Comparison of ENCODE assay signal across 3 worm cellular contexts in genomic region chrV:11506347-11506746, ce11.
TF ChIP-seq lines count a peak whose summit lies in the region.

No protein-coding gene starts in this region.

TF ChIP-seq in whole organism, L1 larva, 84 proteins besides CTCF, POLR2A, EP300 and RAD21 (continued from another document and continues in another):
- TF ChIP-seq xbp-1 (tag; optimal IDR thresholded peaks at IDR 0.05; lab: Kevin White, UChicago) (no peak), mef-2 (tag; optimal IDR thresholded peaks at IDR 0.05; lab: Kevin White, UChicago) (no peak), ceh-88 (GFP tag; IDR thresholded peaks at IDR 0.05; lab: Robert Waterston, UW) (no peak), hlh-4 (tag; optimal IDR thresholded peaks at IDR 0.05; lab: Kevin White, UChicago) (no peak), nhr-237 (tag; optimal IDR thresholded peaks at IDR 0.05; lab: Kevin White, UChicago) (no peak), skn-1 (tag; optimal IDR thresholded peaks at IDR 0.05; lab: Kevin White, UChicago) (no peak), F16B12.6 (tag; optimal IDR thresholded peaks at IDR 0.05; lab: Kevin White, UChicago) (no peak), zip-4 (GFP tag; optimal IDR thresholded peaks at IDR 0.05; lab: Kevin White, UChicago) (no peak), ets-5 (GFP tag; IDR thresholded peaks at IDR 0.05; lab: Robert Waterston, UW) (no peak), mdl-1 (tag; optimal IDR thresholded peaks at IDR 0.05; lab: Kevin White, UChicago) (no peak), swsn-7 (tag; optimal IDR thresholded peaks at IDR 0.05; lab: Kevin White, UChicago) (no peak), mab-9 (GFP tag; IDR thresholded peaks at IDR 0.05; lab: Robert Waterston, UW) (no peak), nhr-84 (tag; optimal IDR thresholded peaks at IDR 0.05; lab: Kevin White, UChicago) (no peak), efl-1 (optimal IDR thresholded peaks at IDR 0.05; lab: Kevin White, UChicago) (peak in 1 of 2 experiments; percentile 18), efl-1 (GFP tag; optimal IDR thresholded peaks at IDR 0.05 in 1 of 2; lab: Kevin White, UChicago) (no peak), isw-1 (GFP tag; IDR thresholded peaks at IDR 0.05; lab: Robert Waterston, UW) (no peak), lsy-2 (tag; optimal IDR thresholded peaks at IDR 0.05; lab: Kevin White, UChicago) (peak; percentile 30 to 56), dsc-1 (tag; optimal IDR thresholded peaks at IDR 0.05; lab: Kevin White, UChicago) (peak; percentile 98), alr-1 (tag; optimal IDR thresholded peaks at IDR 0.05; lab: Kevin White, UChicago; ENCODE audit: borderline replicate concordance) (no peak), ztf-4 (tag; optimal IDR thresholded peaks at IDR 0.05; lab: Kevin White, UChicago) (no peak), egl-27 (tag; optimal IDR thresholded peaks at IDR 0.05; lab: Kevin White, UChicago) (no peak), dpl-1 (GFP tag; optimal IDR thresholded peaks at IDR 0.05; lab: Kevin White, UChicago) (no peak), nhr-76 (tag; optimal IDR thresholded peaks at IDR 0.05; lab: Kevin White, UChicago) (no peak), fkh-4 (tag; optimal IDR thresholded peaks at IDR 0.05; lab: Kevin White, UChicago; ENCODE audit: borderline replicate concordance) (peak; percentile 85), ceh-82 (tag; optimal IDR thresholded peaks at IDR 0.05; lab: Kevin White, UChicago) (no peak), ces-1 (GFP tag; optimal IDR thresholded peaks at IDR 0.05; lab: Kevin White, UChicago) (no peak), sup-37 (GFP tag; optimal IDR thresholded peaks at IDR 0.05; lab: Kevin White, UChicago) (no peak), pag-3 (tag; optimal IDR thresholded peaks at IDR 0.05; lab: Kevin White, UChicago; ENCODE audit: borderline replicate concordance, insufficient read depth) (no peak), lin-14 (GFP tag; optimal IDR thresholded peaks at IDR 0.05; lab: Kevin White, UChicago) (peak; percentile 88), nhr-85 (tag; lab: Kevin White, UChicago) (no peak), nhr-12 (tag; optimal IDR thresholded peaks at IDR 0.05; lab: Kevin White, UChicago) (no peak), snpc-4 (tag; optimal IDR thresholded peaks at IDR 0.05; lab: Kevin White, UChicago) (no peak), pax-3 (tag; optimal IDR thresholded peaks at IDR 0.05; lab: Kevin White, UChicago) (no peak), nhr-47 (tag; optimal IDR thresholded peaks at IDR 0.05; lab: Kevin White, UChicago) (no peak), lin-15B (tag; optimal IDR thresholded peaks at IDR 0.05; lab: Kevin White, UChicago) (no peak), zag-1 (tag; optimal IDR thresholded peaks at IDR 0.05; lab: Kevin White, UChicago) (no peak), C34B4.2 (tag; optimal IDR thresholded peaks at IDR 0.05; lab: Kevin White, UChicago) (no peak), mep-1 (tag; optimal IDR thresholded peaks at IDR 0.05; lab: Kevin White, UChicago) (peak; percentile 43), elt-2 (tag; optimal IDR thresholded peaks at IDR 0.05; lab: Kevin White, UChicago) (no peak), ceh-63 (GFP tag; optimal IDR thresholded peaks at IDR 0.05; lab: Kevin White, UChicago) (no peak), fkh-8 (tag; optimal IDR thresholded peaks at IDR 0.05; lab: Kevin White, UChicago) (no peak), nhr-20 (tag; optimal IDR thresholded peaks at IDR 0.05; lab: Kevin White, UChicago) (peak; percentile 33), unc-86 (tag; optimal IDR thresholded peaks at IDR 0.05; lab: Kevin White, UChicago) (no peak), efl-3 (GFP tag; optimal IDR thresholded peaks at IDR 0.05; lab: Kevin White, UChicago) (no peak), fos-1 (tag; optimal IDR thresholded peaks at IDR 0.05; lab: Kevin White, UChicago) (no peak), nhr-28 (tag; optimal IDR thresholded peaks at IDR 0.05; lab: Kevin White, UChicago) (no peak), ztf-11 (tag; optimal IDR thresholded peaks at IDR 0.05; lab: Kevin White, UChicago) (no peak)

TF ChIP-seq in whole organism, L2 larva, 48 proteins besides CTCF, POLR2A, EP300 and RAD21 (continued from another document):
- TF ChIP-seq unc-62 (GFP tag; optimal IDR thresholded peaks at IDR 0.05; lab: Kevin White, UChicago) = no peak

TF ChIP-seq in whole organism, L4 larva, 104 proteins besides CTCF, POLR2A, EP300 and RAD21 (continued from another document):
- TF ChIP-seq nhr-111 (GFP tag; optimal IDR thresholded peaks at IDR 0.05; lab: Kevin White, UChicago) = no peak
- no peak for TF ChIP-seq mxl-3 (GFP tag; optimal IDR thresholded peaks at IDR 0.05; lab: Kevin White, UChicago)
- no peak for TF ChIP-seq F26F4.8 (GFP tag; conservative IDR thresholded peaks at IDR 0.05; lab: Robert Waterston, UW)
- no peak for TF ChIP-seq tra-1 (GFP tag; IDR thresholded peaks at IDR 0.05; lab: Robert Waterston, UW)
- TF ChIP-seq daf-19 (GFP tag; conservative IDR thresholded peaks at IDR 0.05; lab: Robert Waterston, UW) = no peak
